Worm (Caenorhabditis elegans) whole organism, midembryonic: ENCODE data around the gene C35D10.17.

Experiments
- T22C8.4 ChIP-seq: fragments of 200-800 bp; sonication (Bioruptor generic); IDR thresholded peaks from 2 replicates; pipeline ENCODE4 v1.3.6; 2022; ENCODE audit warnings: missing genetic modification characterization, missing compliant biosample characterization
- cog-1 ChIP-seq: sonication (generic microtip); optimal IDR thresholded peaks from 2 replicates; lab custom pipeline; 2016; ENCODE audit warnings: missing genetic modification characterization, missing compliant biosample characterization
- flt-1 ChIP-seq: fragments of 200-800 bp; sonication (Bioruptor generic); IDR thresholded peaks from 2 replicates; pipeline ENCODE4 v1.3.6; 2022; ENCODE audit warnings: missing genetic modification characterization, missing compliant biosample characterization
- klf-2 ChIP-seq: fragments of 200-800 bp; sonication (Bioruptor generic); conservative IDR thresholded peaks from 2 replicates; pipeline ENCODE4 v1.3.6; 2022; ENCODE audit warnings: missing genetic modification reagents, missing genetic modification characterization, missing compliant biosample characterization
- tab-1 ChIP-seq: fragments of 200-800 bp; sonication (Bioruptor generic); IDR thresholded peaks from 2 replicates; pipeline ENCODE4 v1.3.6; 2022; ENCODE audit warnings: missing genetic modification characterization, missing compliant biosample characterization
- ztf-23 ChIP-seq: fragments of 200-800 bp; sonication (Bioruptor generic); IDR thresholded peaks from 2 replicates; pipeline ENCODE4 v1.3.6; 2022; ENCODE audit warnings: missing genetic modification reagents, missing genetic modification characterization, missing compliant biosample characterization
- ztf-29 ChIP-seq: fragments of 200-800 bp; sonication (Bioruptor generic); IDR thresholded peaks from 2 replicates; pipeline ENCODE4 v1.3.6; 2022; ENCODE audit warnings: missing genetic modification reagents, missing genetic modification characterization, missing compliant biosample characterization

ce11 chrIII:4856992-4857391, 9.9 kb upstream of the C35D10.17 start:
- no peak for TF ChIP-seq flt-1 (GFP tag; lab: Robert Waterston, UW)
- TF ChIP-seq ztf-29 (GFP tag; lab: Robert Waterston, UW) = no peak
- no peak for TF ChIP-seq tab-1
- no peak for TF ChIP-seq ztf-23
- TF ChIP-seq cog-1 (tag; lab: Kevin White, UChicago) = no peak
- no peak for TF ChIP-seq T22C8.4 (GFP tag; lab: Robert Waterston, UW)
- no peak for TF ChIP-seq klf-2 (GFP tag; lab: Robert Waterston, UW)
